Worm (Caenorhabditis elegans): Measurements from ENCODE around the gene trxr-2.
A peak's percentile ranks its signal among the peaks of the same experiment; 100 is the strongest.

trxr-2 gene

DNA sequence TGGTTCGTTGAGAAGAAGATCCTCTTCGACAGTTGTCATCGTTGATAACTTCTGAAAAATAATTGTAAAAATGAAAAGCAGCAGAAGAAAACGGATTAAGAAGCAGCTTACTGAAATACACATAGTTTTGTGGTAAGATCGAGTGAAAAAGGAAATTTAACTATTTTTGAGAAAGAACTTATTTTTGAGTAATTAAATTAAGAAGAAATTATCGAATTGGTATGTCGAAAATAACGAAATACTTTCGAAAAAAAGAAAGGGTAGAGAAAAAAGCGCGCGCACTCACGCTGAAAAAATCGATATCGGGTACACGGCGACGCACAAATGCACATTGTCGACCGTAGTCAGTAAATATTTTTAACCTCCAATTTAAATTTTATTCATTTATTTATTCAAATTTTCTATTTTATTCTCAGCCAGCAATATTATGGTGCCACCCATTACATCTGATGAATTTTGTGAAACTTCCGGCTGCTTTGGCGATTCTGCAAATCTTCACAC is 42.6 kb downstream of the trxr-2 start, which contains the start of the genes ZK643.5 and ZK643.2 (continued):
- no peak for TF ChIP-seq egl-27 (tag; optimal IDR thresholded peaks at IDR 0.05)
- TF ChIP-seq nhr-11 (tag; optimal IDR thresholded peaks at IDR 0.05) = no peak
- peak; percentile 68 for TF ChIP-seq rnt-1 (tag; optimal IDR thresholded peaks at IDR 0.05)
- peak; percentile 44 for TF ChIP-seq C04F5.9 (tag; optimal IDR thresholded peaks at IDR 0.05)
- TF ChIP-seq pag-3 (tag; optimal IDR thresholded peaks at IDR 0.05; ENCODE audit: borderline replicate concordance, insufficient read depth) = no peak
- peak; percentile 73 for TF ChIP-seq xbp-1 (tag; optimal IDR thresholded peaks at IDR 0.05)
- peak; percentile 47 for TF ChIP-seq nhr-90 (tag; optimal IDR thresholded peaks at IDR 0.05; ENCODE audit: poor library complexity)
- TF ChIP-seq pqm-1 (tag; optimal IDR thresholded peaks at IDR 0.05) = no peak
- TF ChIP-seq ztf-11 (tag; optimal IDR thresholded peaks at IDR 0.05) = peak in 1 of 2 experiments; percentile 7
- TF ChIP-seq lin-39 (tag; optimal IDR thresholded peaks at IDR 0.05) = no peak
- TF ChIP-seq mdl-1 (tag; optimal IDR thresholded peaks at IDR 0.05) = peak in 1 of 2 experiments; percentile 67
- no peak for TF ChIP-seq zip-4 (GFP tag; optimal IDR thresholded peaks at IDR 0.05)
- TF ChIP-seq snpc-4 (tag; optimal IDR thresholded peaks at IDR 0.05) = no peak
- no peak for TF ChIP-seq fkh-10 (GFP tag; optimal IDR thresholded peaks at IDR 0.05)
- TF ChIP-seq egl-13 (tag; optimal IDR thresholded peaks at IDR 0.05) = peak; percentile 65
- no peak for TF ChIP-seq aha-1 (tag; optimal IDR thresholded peaks at IDR 0.05)
- TF ChIP-seq vab-15 (tag; optimal IDR thresholded peaks at IDR 0.05) = no peak
- peak; percentile 11 for TF ChIP-seq ztf-4 (tag; optimal IDR thresholded peaks at IDR 0.05)
- peak; percentile 45 for TF ChIP-seq nhr-85 (tag)
- no peak for TF ChIP-seq efl-3 (GFP tag; optimal IDR thresholded peaks at IDR 0.05)
- peak; percentile 66 for TF ChIP-seq C16A3.4 (tag; optimal IDR thresholded peaks at IDR 0.05)
- TF ChIP-seq ceh-82 (tag; optimal IDR thresholded peaks at IDR 0.05) = peak; percentile 26 to 72 (median 38)
- TF ChIP-seq mab-9 (GFP tag; IDR thresholded peaks at IDR 0.05) = no peak
- no peak for TF ChIP-seq ceh-88 (GFP tag; IDR thresholded peaks at IDR 0.05)
- no peak for TF ChIP-seq Y116A8C.19 (tag; optimal IDR thresholded peaks at IDR 0.05; ENCODE audit: borderline replicate concordance)
- no peak for TF ChIP-seq mef-2 (tag; optimal IDR thresholded peaks at IDR 0.05)
- TF ChIP-seq ceh-90 (tag; optimal IDR thresholded peaks at IDR 0.05) = no peak
- peak; percentile 69 for TF ChIP-seq unc-86 (tag; optimal IDR thresholded peaks at IDR 0.05)
- TF ChIP-seq lin-35 (GFP tag; optimal IDR thresholded peaks at IDR 0.05) = peak; percentile 76 to 90
- TF ChIP-seq unc-98 (GFP tag; IDR thresholded peaks at IDR 0.05) = no peak
- no peak for TF ChIP-seq unc-30 (tag; optimal IDR thresholded peaks at IDR 0.05)
- TF ChIP-seq nhr-237 (tag; optimal IDR thresholded peaks at IDR 0.05) = no peak
- peak; percentile 76 for TF ChIP-seq nhr-47 (tag; optimal IDR thresholded peaks at IDR 0.05)
- peak; percentile 21 for TF ChIP-seq fos-1 (tag; optimal IDR thresholded peaks at IDR 0.05)
- no peak for TF ChIP-seq ces-1 (GFP tag; optimal IDR thresholded peaks at IDR 0.05)
- TF ChIP-seq alr-1 (tag; optimal IDR thresholded peaks at IDR 0.05; ENCODE audit: borderline replicate concordance) = no peak
- peak; percentile 70 for TF ChIP-seq blmp-1 (tag; optimal IDR thresholded peaks at IDR 0.05)

DNA sequence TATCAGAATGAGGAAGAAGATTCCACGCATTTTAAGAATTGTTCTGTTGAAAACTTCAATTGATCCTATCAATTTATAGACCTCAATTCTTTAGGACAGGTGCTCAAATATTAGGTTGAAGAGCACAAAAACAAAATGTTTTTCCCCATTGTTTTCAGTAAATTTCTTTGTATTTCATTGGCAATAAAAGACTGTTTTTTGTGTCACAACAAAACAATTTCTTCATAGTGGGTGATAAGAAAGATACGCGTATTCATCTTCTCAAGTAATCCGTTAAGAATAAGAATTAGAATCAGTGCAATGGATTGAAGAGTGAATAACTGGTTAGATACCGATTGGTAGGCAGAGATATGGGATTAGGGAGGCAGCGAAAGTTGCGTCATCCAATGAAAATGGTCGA is 47.1 kb downstream of the trxr-2 start, which contains the start of gene ZK643.6:
TSS of gene ZK643.6 (minus strand) at position 101 of the 400 bp plus-strand sequence.
- no peak for TF ChIP-seq nhr-71 (tag; optimal IDR thresholded peaks at IDR 0.05)
- no peak for TF ChIP-seq lin-35 (GFP tag; optimal IDR thresholded peaks at IDR 0.05)
- no peak for TF ChIP-seq hlh-4 (tag; optimal IDR thresholded peaks at IDR 0.05)
- TF ChIP-seq dsc-1 (tag; optimal IDR thresholded peaks at IDR 0.05) = peak; percentile 1
- no peak for TF ChIP-seq unc-86 (tag; optimal IDR thresholded peaks at IDR 0.05)
- no peak for TF ChIP-seq nhr-77 (tag; optimal IDR thresholded peaks at IDR 0.05)
- TF ChIP-seq rnt-1 (tag; optimal IDR thresholded peaks at IDR 0.05) = no peak
- TF ChIP-seq nhr-19 (GFP tag; conservative IDR thresholded peaks at IDR 0.05) = no peak
- TF ChIP-seq elt-2 (tag; optimal IDR thresholded peaks at IDR 0.05) = no peak
- no peak for TF ChIP-seq aha-1 (tag; optimal IDR thresholded peaks at IDR 0.05)
- TF ChIP-seq efl-1 (optimal IDR thresholded peaks at IDR 0.05) = no peak
- peak in 1 of 2 experiments; percentile 33 for TF ChIP-seq efl-1 (GFP tag; optimal IDR thresholded peaks at IDR 0.05 in 1 of 2)
- no peak for TF ChIP-seq nhr-20 (tag; optimal IDR thresholded peaks at IDR 0.05)
- TF ChIP-seq ceh-8 (GFP tag; optimal IDR thresholded peaks at IDR 0.05) = no peak
